Worm (Caenorhabditis elegans): ENCODE results near the gene catp-3.
A peak's percentile ranks its signal among the peaks of the same experiment; 100 is the strongest.

catp-3 gene

ce11 chrV:8069637-8070036 lies 6.2 kb upstream of the catp-3 start, which contains the start of gene str-143:
Gene str-143, minus strand, starts transcription at chrV:8069737.
- TF ChIP-seq Y95B8A.8 (GFP tag; IDR thresholded peaks at IDR 0.05), result no peak
- no peak for TF ChIP-seq Y56A3A.18 (GFP tag; IDR thresholded peaks at IDR 0.05)

ce11 chrV:8072047-8072446 lies 3.8 kb upstream of the catp-3 start, which contains the start of gene str-144:
Gene str-144, minus strand, starts transcription at chrV:8072147.
- no peak for TF ChIP-seq nhr-120 (GFP tag; IDR thresholded peaks at IDR 0.05)
- TF ChIP-seq ceh-100 (GFP tag; IDR thresholded peaks at IDR 0.05), result no peak
- TF ChIP-seq lin-35 (GFP tag; optimal IDR thresholded peaks at IDR 0.05), result no peak
- no peak for TF ChIP-seq nfya-2 (GFP tag; IDR thresholded peaks at IDR 0.05)
- no peak for TF ChIP-seq nhr-90 (tag; optimal IDR thresholded peaks at IDR 0.05)
- TF ChIP-seq atf-7 (tag; optimal IDR thresholded peaks at IDR 0.05), result no peak
- TF ChIP-seq Y56A3A.18 (GFP tag; IDR thresholded peaks at IDR 0.05), result no peak
- TF ChIP-seq F57A8.1 (GFP tag; optimal IDR thresholded peaks at IDR 0.05), result no peak
- no peak for TF ChIP-seq ccch-3 (GFP tag; optimal IDR thresholded peaks at IDR 0.05)
- TF ChIP-seq K12H6.12 (tag; optimal IDR thresholded peaks at IDR 0.05), result no peak
- no peak for TF ChIP-seq nfya-1 (tag; optimal IDR thresholded peaks at IDR 0.05; ENCODE audit: borderline replicate concordance, insufficient read depth)
- TF ChIP-seq dpff-1 (tag; optimal IDR thresholded peaks at IDR 0.05), result no peak
- no peak for TF ChIP-seq egl-44 (GFP tag; IDR thresholded peaks at IDR 0.05)
- no peak for TF ChIP-seq him-1 (tag; optimal IDR thresholded peaks at IDR 0.05)
- TF ChIP-seq Y79H2A.3 (GFP tag; conservative IDR thresholded peaks at IDR 0.05), result no peak
- TF ChIP-seq lin-54 (GFP tag; optimal IDR thresholded peaks at IDR 0.05), result no peak
- no peak for TF ChIP-seq zim-3 (tag; optimal IDR thresholded peaks at IDR 0.05)
- TF ChIP-seq sdz-38 (tag; optimal IDR thresholded peaks at IDR 0.05), result no peak
- TF ChIP-seq madf-10 (tag; optimal IDR thresholded peaks at IDR 0.05), result no peak
- TF ChIP-seq F23B12.7 (tag; optimal IDR thresholded peaks at IDR 0.05; ENCODE audit: insufficient read depth), result no peak

- peak; percentile 15 for TF ChIP-seq somi-1 (GFP tag; optimal IDR thresholded peaks at IDR 0.05)
- TF ChIP-seq dpl-1 (GFP tag; optimal IDR thresholded peaks at IDR 0.05), result no peak
- TF ChIP-seq nhr-179 (tag; optimal IDR thresholded peaks at IDR 0.05), result no peak
- TF ChIP-seq Y53G8AR.9 (GFP tag; conservative IDR thresholded peaks at IDR 0.05), result no peak
- no peak for TF ChIP-seq ztf-3 (GFP tag; optimal IDR thresholded peaks at IDR 0.05)
- TF ChIP-seq aptf-2 (GFP tag; conservative IDR thresholded peaks at IDR 0.05), result no peak
Measured at ce11 chrV:8073162-8073561, 2.6 kb upstream of the catp-3 start.

ce11 chrV:8079813-8080212 lies 4.0 kb downstream of the catp-3 start:
- TF ChIP-seq sptf-2 (GFP tag; optimal IDR thresholded peaks at IDR 0.05), result no peak

ce11 chrV:8081579-8081978 lies 5.8 kb downstream of the catp-3 start, which contains the start of gene str-131:
Gene str-131, minus strand, starts transcription at chrV:8081679.
- no peak for TF ChIP-seq egl-44 (GFP tag; IDR thresholded peaks at IDR 0.05)
- no peak for TF ChIP-seq ekl-4 (GFP tag; IDR thresholded peaks at IDR 0.05)
- TF ChIP-seq F57C9.4 (tag; optimal IDR thresholded peaks at IDR 0.05), result no peak
- TF ChIP-seq lag-1 (GFP tag; IDR thresholded peaks at IDR 0.05), result no peak
- no peak for TF ChIP-seq F37B4.10 (GFP tag; IDR thresholded peaks at IDR 0.05)

ce11 chrV:8085141-8085540 lies 9.3 kb downstream of the catp-3 start, which contains the start of gene C09H5.7:
Gene C09H5.7, minus strand, starts transcription at chrV:8085241.
- TF ChIP-seq unc-62 (GFP tag; optimal IDR thresholded peaks at IDR 0.05) (no peak), ceh-79 (tag; optimal IDR thresholded peaks at IDR 0.05) (no peak), ama-1 (optimal IDR thresholded peaks at IDR 0.05) (no peak), ama-1 (GFP tag; optimal IDR thresholded peaks at IDR 0.05) (no peak), F39B2.1 (GFP tag; IDR thresholded peaks at IDR 0.05) (no peak), ztf-22 (GFP tag; optimal IDR thresholded peaks at IDR 0.05) (no peak), aptf-2 (GFP tag; conservative IDR thresholded peaks at IDR 0.05) (no peak), ceh-27 (GFP tag; optimal IDR thresholded peaks at IDR 0.05) (no peak), T07F8.4 (tag; optimal IDR thresholded peaks at IDR 0.05) (no peak), lag-1 (GFP tag; IDR thresholded peaks at IDR 0.05) (no peak), xnd-1 (tag; optimal IDR thresholded peaks at IDR 0.05) (no peak), snpc-3.4 (tag; optimal IDR thresholded peaks at IDR 0.05) (no peak)
